Worm (Caenorhabditis elegans) whole organism, midembryonic: ENCODE results near the gene spas-1.

Experiments
- T22C8.4 ChIP-seq: fragments of 200-800 bp; sonication (Bioruptor generic); IDR thresholded peaks from 2 replicates; pipeline ENCODE4 v1.3.6; 2022; ENCODE audit warnings: missing genetic modification characterization, missing compliant biosample characterization
- cog-1 ChIP-seq: sonication (generic microtip); optimal IDR thresholded peaks from 2 replicates; lab custom pipeline; 2016; ENCODE audit warnings: missing genetic modification characterization, missing compliant biosample characterization
- flt-1 ChIP-seq: fragments of 200-800 bp; sonication (Bioruptor generic); IDR thresholded peaks from 2 replicates; pipeline ENCODE4 v1.3.6; 2022; ENCODE audit warnings: missing genetic modification characterization, missing compliant biosample characterization
- klf-2 ChIP-seq: fragments of 200-800 bp; sonication (Bioruptor generic); conservative IDR thresholded peaks from 2 replicates; pipeline ENCODE4 v1.3.6; 2022; ENCODE audit warnings: missing genetic modification reagents, missing genetic modification characterization, missing compliant biosample characterization
- med-1 ChIP-seq: sonication (generic microtip); optimal IDR thresholded peaks from 2 replicates; lab custom pipeline; 2017; ENCODE audit warnings: missing genetic modification characterization, mild to moderate bottlenecking, missing compliant biosample characterization, antibody characterized with exemption, missing genetic modification reagents; ENCODE audit not compliant: insufficient read depth
- ztf-29 ChIP-seq: fragments of 200-800 bp; sonication (Bioruptor generic); IDR thresholded peaks from 2 replicates; pipeline ENCODE4 v1.3.6; 2022; ENCODE audit warnings: missing genetic modification reagents, missing genetic modification characterization, missing compliant biosample characterization

- TF ChIP-seq cog-1, result no peak
- TF ChIP-seq flt-1 (GFP tag; lab: Robert Waterston, UW), result no peak
- TF ChIP-seq med-1, result no peak
- TF ChIP-seq T22C8.4 (GFP tag; lab: Robert Waterston, UW), result no peak
- no peak for TF ChIP-seq klf-2 (GFP tag; lab: Robert Waterston, UW)
- no peak for TF ChIP-seq ztf-29 (GFP tag; lab: Robert Waterston, UW)
Measured at ce11 chrV:9202710-9203109, 27.1 kb downstream of the spas-1 start, which contains the start of gene asp-2.
